Worm (Caenorhabditis elegans): ENCODE results near the gene noa-1.

Gene noa-1

ce11 chrII:13540956-13541355, at the start of gene noa-1, which contains the start of gene Y48E1B.17:
TSS of gene noa-1 (minus strand) at chrII:13541056.
TSS of gene Y48E1B.17 (minus strand) at chrII:13541084.
- TF ChIP-seq med-1 (GFP tag; optimal IDR thresholded peaks at IDR 0.05; ENCODE audit: insufficient read depth): no peak
- TF ChIP-seq cog-1 (tag; optimal IDR thresholded peaks at IDR 0.05): no peak
- TF ChIP-seq klf-2 (GFP tag; conservative IDR thresholded peaks at IDR 0.05): no peak
- no peak for TF ChIP-seq ztf-29 (GFP tag; IDR thresholded peaks at IDR 0.05)
- TF ChIP-seq T22C8.4 (GFP tag; IDR thresholded peaks at IDR 0.05): no peak
- no peak for TF ChIP-seq tab-1 (GFP tag; IDR thresholded peaks at IDR 0.05)
- no peak for TF ChIP-seq ref-1 (GFP tag; conservative IDR thresholded peaks at IDR 0.05)
- TF ChIP-seq ztf-23 (GFP tag; IDR thresholded peaks at IDR 0.05): no peak
- TF ChIP-seq flt-1 (GFP tag; IDR thresholded peaks at IDR 0.05): no peak

ce11 chrII:13590461-13590860, 49.6 kb upstream of the noa-1 start, which contains the start of gene clec-145:
TSS of gene clec-145 (minus strand) at chrII:13590561.
- TF ChIP-seq med-1 (GFP tag; optimal IDR thresholded peaks at IDR 0.05; ENCODE audit: insufficient read depth) (no peak), T22C8.4 (GFP tag; IDR thresholded peaks at IDR 0.05) (no peak), klf-2 (GFP tag; conservative IDR thresholded peaks at IDR 0.05) (no peak), flt-1 (GFP tag; IDR thresholded peaks at IDR 0.05) (no peak), ztf-29 (GFP tag; IDR thresholded peaks at IDR 0.05) (no peak)

- TF ChIP-seq ref-1 (GFP tag; conservative IDR thresholded peaks at IDR 0.05): no peak
- no peak for TF ChIP-seq flt-1 (GFP tag; IDR thresholded peaks at IDR 0.05)
- TF ChIP-seq T22C8.4 (GFP tag; IDR thresholded peaks at IDR 0.05): no peak
- TF ChIP-seq ztf-23 (GFP tag; IDR thresholded peaks at IDR 0.05): no peak
- TF ChIP-seq tab-1 (GFP tag; IDR thresholded peaks at IDR 0.05): no peak
- no peak for TF ChIP-seq klf-2 (GFP tag; conservative IDR thresholded peaks at IDR 0.05)
- TF ChIP-seq med-1 (GFP tag; optimal IDR thresholded peaks at IDR 0.05; ENCODE audit: insufficient read depth): no peak
- TF ChIP-seq ztf-29 (GFP tag; IDR thresholded peaks at IDR 0.05): no peak
- TF ChIP-seq cog-1 (tag; optimal IDR thresholded peaks at IDR 0.05): no peak
Measured at ce11 chrII:13585655-13586170, 44.9 kb upstream of the noa-1 start, which contains the start of gene Y48E1B.8. TSS of gene Y48E1B.8 (plus strand) at chrII:13585705.

ce11 chrII:13575018-13575948, 34.4 kb upstream of the noa-1 start, which contains the start of the genes mrpl-37 and lin-38:
TSS of gene mrpl-37 (minus strand) at chrII:13575068.
TSS of gene lin-38 (plus strand) at chrII:13575925.
- TF ChIP-seq T22C8.4 (GFP tag; IDR thresholded peaks at IDR 0.05) (peak; percentile 24; the same call in 1 of the 2 replicates), tab-1 (GFP tag; IDR thresholded peaks at IDR 0.05) (no peak), cog-1 (tag; optimal IDR thresholded peaks at IDR 0.05) (peak; percentile 33), med-1 (GFP tag; optimal IDR thresholded peaks at IDR 0.05; ENCODE audit: insufficient read depth) (no peak)

ce11 chrII:13574395-13574794, 33.5 kb upstream of the noa-1 start:
- TF ChIP-seq flt-1 (GFP tag; IDR thresholded peaks at IDR 0.05) (no peak), T22C8.4 (GFP tag; IDR thresholded peaks at IDR 0.05) (no peak), ref-1 (GFP tag; conservative IDR thresholded peaks at IDR 0.05) (no peak), med-1 (GFP tag; optimal IDR thresholded peaks at IDR 0.05; ENCODE audit: insufficient read depth) (no peak), ztf-29 (GFP tag; IDR thresholded peaks at IDR 0.05) (no peak), ztf-23 (GFP tag; IDR thresholded peaks at IDR 0.05) (no peak), tab-1 (GFP tag; IDR thresholded peaks at IDR 0.05) (no peak), klf-2 (GFP tag; conservative IDR thresholded peaks at IDR 0.05) (no peak), cog-1 (tag; optimal IDR thresholded peaks at IDR 0.05) (no peak)

ce11 chrII:13567871-13568270, 27.0 kb upstream of the noa-1 start, which contains the start of gene Y48E1B.3:
TSS of gene Y48E1B.3 (minus strand) at chrII:13567971.
- TF ChIP-seq tab-1 (GFP tag; IDR thresholded peaks at IDR 0.05): no peak
- TF ChIP-seq cog-1 (tag; optimal IDR thresholded peaks at IDR 0.05): no peak
- no peak for TF ChIP-seq ref-1 (GFP tag; conservative IDR thresholded peaks at IDR 0.05)
- TF ChIP-seq flt-1 (GFP tag; IDR thresholded peaks at IDR 0.05): no peak
- no peak for TF ChIP-seq ztf-23 (GFP tag; IDR thresholded peaks at IDR 0.05)
- TF ChIP-seq ztf-29 (GFP tag; IDR thresholded peaks at IDR 0.05): no peak
- TF ChIP-seq klf-2 (GFP tag; conservative IDR thresholded peaks at IDR 0.05): no peak
- TF ChIP-seq med-1 (GFP tag; optimal IDR thresholded peaks at IDR 0.05; ENCODE audit: insufficient read depth): no peak
- TF ChIP-seq T22C8.4 (GFP tag; IDR thresholded peaks at IDR 0.05): no peak

- TF ChIP-seq ztf-29 (GFP tag; IDR thresholded peaks at IDR 0.05): no peak
- no peak for TF ChIP-seq T22C8.4 (GFP tag; IDR thresholded peaks at IDR 0.05)
- no peak for TF ChIP-seq ztf-23 (GFP tag; IDR thresholded peaks at IDR 0.05)
- TF ChIP-seq tab-1 (GFP tag; IDR thresholded peaks at IDR 0.05): no peak
- no peak for TF ChIP-seq med-1 (GFP tag; optimal IDR thresholded peaks at IDR 0.05; ENCODE audit: insufficient read depth)
- TF ChIP-seq cog-1 (tag; optimal IDR thresholded peaks at IDR 0.05): no peak
- no peak for TF ChIP-seq ref-1 (GFP tag; conservative IDR thresholded peaks at IDR 0.05)
- TF ChIP-seq flt-1 (GFP tag; IDR thresholded peaks at IDR 0.05): no peak
- TF ChIP-seq klf-2 (GFP tag; conservative IDR thresholded peaks at IDR 0.05): no peak
Measured at ce11 chrII:13560553-13560952, 19.7 kb upstream of the noa-1 start.

- TF ChIP-seq klf-2 (GFP tag; conservative IDR thresholded peaks at IDR 0.05): no peak
- no peak for TF ChIP-seq med-1 (GFP tag; optimal IDR thresholded peaks at IDR 0.05; ENCODE audit: insufficient read depth)
- no peak for TF ChIP-seq ztf-29 (GFP tag; IDR thresholded peaks at IDR 0.05)
- TF ChIP-seq T22C8.4 (GFP tag; IDR thresholded peaks at IDR 0.05): no peak
- TF ChIP-seq ztf-23 (GFP tag; IDR thresholded peaks at IDR 0.05): no peak
- no peak for TF ChIP-seq cog-1 (tag; optimal IDR thresholded peaks at IDR 0.05)
- TF ChIP-seq flt-1 (GFP tag; IDR thresholded peaks at IDR 0.05): no peak
- TF ChIP-seq ref-1 (GFP tag; conservative IDR thresholded peaks at IDR 0.05): no peak
- TF ChIP-seq tab-1 (GFP tag; IDR thresholded peaks at IDR 0.05): no peak
Measured at ce11 chrII:13547545-13547944, 6.7 kb upstream of the noa-1 start, which contains the start of gene ddl-2. TSS of gene ddl-2 (minus strand) at chrII:13547645.

- no peak for TF ChIP-seq tab-1 (GFP tag; IDR thresholded peaks at IDR 0.05)
- no peak for TF ChIP-seq T22C8.4 (GFP tag; IDR thresholded peaks at IDR 0.05)
- TF ChIP-seq flt-1 (GFP tag; IDR thresholded peaks at IDR 0.05): no peak
Measured at ce11 chrII:13542991-13543390, 2.1 kb upstream of the noa-1 start.
